Worm (Caenorhabditis elegans): ENCODE measurements around the gene H05C05.4.

Gene H05C05.4

DNA sequence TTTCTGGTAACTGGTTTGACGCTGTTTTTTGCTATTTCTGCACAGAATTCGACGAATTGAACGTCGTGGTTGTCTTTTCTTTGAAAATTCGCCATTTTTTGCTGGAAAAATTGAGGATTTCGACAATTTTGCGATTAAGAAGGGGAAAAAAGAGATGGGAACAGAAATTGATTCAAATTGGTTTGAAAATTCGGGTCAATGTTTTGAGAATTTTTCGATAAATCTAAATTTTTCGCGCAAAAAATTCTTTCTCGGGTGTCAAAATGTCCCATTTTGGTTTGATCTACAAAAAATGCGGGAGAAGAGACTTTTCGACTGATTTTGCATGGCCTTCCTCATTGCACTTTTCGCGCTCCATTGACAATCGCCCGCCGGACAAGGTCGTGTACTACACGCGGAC, 19.5 kb upstream of the H05C05.4 start, which contains the start of gene H05C05.2:
Gene H05C05.2, minus strand, starts transcription at position 101 of the 400 bp plus-strand sequence.
- TF ChIP-seq nhr-28 (tag; optimal IDR thresholded peaks at IDR 0.05) = no peak
- TF ChIP-seq bed-3 (GFP tag; optimal IDR thresholded peaks at IDR 0.05) = no peak
- no peak for TF ChIP-seq pha-4 (tag; optimal IDR thresholded peaks at IDR 0.05)
- TF ChIP-seq flh-1 (GFP tag; optimal IDR thresholded peaks at IDR 0.05) = no peak
- no peak for TF ChIP-seq unc-62 (GFP tag; optimal IDR thresholded peaks at IDR 0.05)
- TF ChIP-seq tbx-8 (GFP tag; optimal IDR thresholded peaks at IDR 0.05) = no peak
- no peak for TF ChIP-seq nhr-237 (tag; optimal IDR thresholded peaks at IDR 0.05)
- no peak for TF ChIP-seq M03D4.4 (tag; optimal IDR thresholded peaks at IDR 0.05)
- no peak for TF ChIP-seq elt-1 (tag; optimal IDR thresholded peaks at IDR 0.05; ENCODE audit: borderline replicate concordance, insufficient read depth)
- no peak for TF ChIP-seq blmp-1 (tag; optimal IDR thresholded peaks at IDR 0.05)

DNA sequence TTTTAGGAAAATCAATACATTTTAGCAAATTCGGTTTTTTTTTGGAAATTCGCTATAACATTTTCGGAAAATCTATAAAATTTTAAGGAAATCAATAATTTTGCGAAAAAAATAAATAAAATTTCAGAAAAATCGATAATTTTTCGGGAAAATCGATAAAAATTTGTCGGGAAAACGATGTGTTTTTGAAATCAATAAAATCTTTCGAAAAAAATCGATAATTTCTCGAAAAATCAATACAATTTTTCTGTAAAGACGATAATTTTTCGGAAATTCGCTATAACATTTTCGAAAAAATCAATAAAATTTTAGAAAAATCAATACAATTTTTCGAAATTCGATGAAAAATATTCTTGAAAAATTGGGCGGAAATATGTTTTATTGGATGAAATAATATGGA, 15.8 kb upstream of the H05C05.4 start:
- TF ChIP-seq unc-120 (tag; optimal IDR thresholded peaks at IDR 0.05; ENCODE audit: poor library complexity, severe bottlenecking) = no peak
- no peak for TF ChIP-seq mep-1 (tag; optimal IDR thresholded peaks at IDR 0.05)
- TF ChIP-seq hlh-1 (tag; optimal IDR thresholded peaks at IDR 0.05) = no peak
- no peak for TF ChIP-seq ztf-11 (tag; optimal IDR thresholded peaks at IDR 0.05)
- TF ChIP-seq ceh-43 (GFP tag; optimal IDR thresholded peaks at IDR 0.05) = no peak
- no peak for TF ChIP-seq M03D4.4 (tag; optimal IDR thresholded peaks at IDR 0.05)
- TF ChIP-seq ceh-83 (GFP tag; optimal IDR thresholded peaks at IDR 0.05) = no peak
- TF ChIP-seq snpc-4 (tag; optimal IDR thresholded peaks at IDR 0.05) = no peak
- TF ChIP-seq tbx-8 (GFP tag; optimal IDR thresholded peaks at IDR 0.05) = no peak
- no peak for TF ChIP-seq sptf-1 (tag; optimal IDR thresholded peaks at IDR 0.05)
- no peak for TF ChIP-seq elt-1 (tag; optimal IDR thresholded peaks at IDR 0.05; ENCODE audit: borderline replicate concordance, insufficient read depth)
- TF ChIP-seq lin-32 (GFP tag; optimal IDR thresholded peaks at IDR 0.05) = no peak
- TF ChIP-seq drap-1 (GFP tag; optimal IDR thresholded peaks at IDR 0.05) = no peak
- no peak for TF ChIP-seq ham-2 (GFP tag; optimal IDR thresholded peaks at IDR 0.05)
- TF ChIP-seq ceh-39 (tag; optimal IDR thresholded peaks at IDR 0.05) = no peak
- no peak for TF ChIP-seq mab-5 (tag; optimal IDR thresholded peaks at IDR 0.05)
- TF ChIP-seq blmp-1 (tag; optimal IDR thresholded peaks at IDR 0.05) = no peak
- no peak for TF ChIP-seq nhr-12 (tag; optimal IDR thresholded peaks at IDR 0.05)
- TF ChIP-seq unc-62 (GFP tag; optimal IDR thresholded peaks at IDR 0.05) = no peak

DNA sequence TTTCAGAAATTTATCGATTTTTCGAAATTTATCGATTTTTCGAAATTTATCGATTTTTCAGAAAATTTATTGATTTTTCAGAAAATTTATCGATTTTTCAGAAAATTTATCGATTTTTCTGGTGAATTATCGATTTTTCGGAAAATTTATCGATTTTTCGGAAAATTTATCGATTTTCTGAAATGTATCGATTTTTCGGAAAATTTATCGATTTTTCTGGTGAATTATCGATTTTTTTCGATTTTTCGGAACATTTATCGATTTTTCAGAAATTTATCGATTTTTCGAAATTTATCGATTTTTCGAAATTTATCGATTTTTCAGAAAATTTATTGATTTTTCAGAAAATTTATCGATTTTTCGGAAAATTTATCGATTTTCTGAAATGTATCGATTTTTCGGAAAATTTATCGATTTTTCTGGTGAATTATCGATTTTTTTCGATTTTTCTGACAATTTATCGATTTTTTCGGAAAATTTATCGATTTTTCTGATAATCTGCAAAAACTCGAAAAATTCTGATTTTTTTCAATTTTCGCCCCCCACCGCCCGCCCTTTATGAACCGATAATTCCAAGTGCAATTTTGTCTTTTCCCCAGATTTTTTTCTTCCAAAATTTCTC, 14.8 kb upstream of the H05C05.4 start:
- TF ChIP-seq ceh-39 (tag; optimal IDR thresholded peaks at IDR 0.05) (peak; percentile 67), ces-1 (GFP tag; optimal IDR thresholded peaks at IDR 0.05) (peak; percentile 3)

DNA sequence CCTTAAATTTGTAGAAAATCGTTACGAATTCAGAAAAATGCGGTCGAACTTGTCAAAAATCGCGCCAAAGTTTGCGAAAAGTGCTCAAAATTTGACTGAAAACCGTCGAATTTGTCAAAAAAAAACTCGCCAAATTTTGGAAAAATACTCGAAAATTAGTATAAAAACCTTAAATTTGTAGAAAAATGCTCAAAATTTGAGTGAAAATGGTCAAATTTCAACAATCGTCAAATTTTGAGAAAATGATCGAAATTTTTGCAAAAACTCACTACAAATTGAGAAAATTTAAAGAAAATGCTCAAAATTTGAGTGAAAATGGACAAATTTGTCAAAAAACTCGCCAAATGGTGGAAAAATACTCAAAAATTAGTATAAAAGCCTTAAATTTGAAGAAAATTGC, 6.4 kb upstream of the H05C05.4 start:
- TF ChIP-seq nhr-237 (tag; optimal IDR thresholded peaks at IDR 0.05) = no peak
- TF ChIP-seq sem-2 (GFP tag; optimal IDR thresholded peaks at IDR 0.05) = no peak
- no peak for TF ChIP-seq nhr-76 (tag; optimal IDR thresholded peaks at IDR 0.05)
- no peak for TF ChIP-seq mls-2 (tag; optimal IDR thresholded peaks at IDR 0.05)
- TF ChIP-seq ham-2 (GFP tag; optimal IDR thresholded peaks at IDR 0.05) = no peak
- no peak for TF ChIP-seq nhr-12 (tag; optimal IDR thresholded peaks at IDR 0.05)
- no peak for TF ChIP-seq blmp-1 (tag; optimal IDR thresholded peaks at IDR 0.05)
- TF ChIP-seq hlh-1 (tag; optimal IDR thresholded peaks at IDR 0.05) = no peak

DNA sequence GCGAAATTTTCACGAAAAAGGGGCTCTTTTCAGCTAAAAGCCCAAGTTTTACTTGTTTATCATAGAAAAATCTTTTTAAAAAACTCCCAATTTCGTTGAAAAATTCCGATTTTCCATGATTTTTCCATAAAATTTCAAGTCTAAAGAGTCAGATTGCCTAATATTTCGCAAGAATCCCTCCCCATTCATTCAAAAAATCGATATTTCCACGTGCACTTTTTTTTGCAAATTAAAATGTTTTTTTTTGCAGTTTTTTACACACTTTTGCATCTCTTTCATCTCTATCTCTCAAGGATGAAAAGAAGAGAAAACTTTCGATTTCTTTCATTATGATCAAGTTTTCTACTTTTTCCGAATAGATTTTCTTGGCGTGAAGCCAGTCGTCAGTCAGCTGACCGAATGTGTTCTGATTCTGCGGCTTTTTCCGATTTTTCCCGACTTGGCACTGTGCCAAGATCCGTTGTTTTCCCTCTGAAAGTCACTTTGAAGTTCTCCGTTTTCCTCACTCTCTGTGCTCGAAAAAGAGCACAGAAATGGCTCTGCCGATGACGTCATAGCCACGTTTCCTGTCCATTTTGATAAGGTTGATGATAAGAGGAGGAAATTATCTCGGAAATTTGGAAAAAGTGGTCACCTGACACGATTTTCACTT, 2.4 kb upstream of the H05C05.4 start:
- TF ChIP-seq blmp-1 (tag; optimal IDR thresholded peaks at IDR 0.05) = peak; percentile 8
- TF ChIP-seq nhr-28 (tag; optimal IDR thresholded peaks at IDR 0.05) = no peak
- TF ChIP-seq zip-8 (tag; optimal IDR thresholded peaks at IDR 0.05) = peak; percentile 37

DNA sequence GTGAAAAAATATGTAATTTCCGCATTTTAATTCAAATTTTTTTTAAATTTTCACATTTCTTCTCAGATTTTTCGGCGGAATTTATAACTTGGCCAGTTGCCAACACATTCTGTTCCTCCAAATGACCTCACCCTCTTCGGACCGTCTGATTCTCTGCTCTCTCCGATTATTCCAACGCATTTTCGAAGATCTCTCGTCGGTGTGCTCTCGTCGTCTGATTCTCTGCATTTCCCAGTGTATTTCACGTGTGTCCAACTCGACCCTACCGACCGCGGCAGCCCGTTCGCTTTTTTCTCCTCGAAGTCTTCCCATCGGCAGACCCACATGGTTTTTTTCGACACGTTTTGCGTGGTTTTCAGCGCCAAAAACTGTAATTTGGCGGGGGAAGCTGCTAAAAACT, 1.2 kb upstream of the H05C05.4 start:
- TF ChIP-seq ceh-83 (GFP tag; optimal IDR thresholded peaks at IDR 0.05) (no peak), unc-120 (tag; optimal IDR thresholded peaks at IDR 0.05; ENCODE audit: poor library complexity, severe bottlenecking) (peak; percentile 14)
